Fruit fly (Drosophila melanogaster) whole organism, embryonic: Measurements from ENCODE around the gene CG34056.

Experiments
- Atf3 ChIP-seq: fragments of 200-800 bp; sonication (Bioruptor generic); optimal IDR thresholded peaks from 3 replicates; lab custom pipeline; 2016; ENCODE audit warnings: missing biosample characterization, missing genetic modification characterization
- Bteb2 ChIP-seq: fragments of 200-800 bp; sonication (Bioruptor generic); optimal IDR thresholded peaks from 2 replicates; lab custom pipeline; 2016; ENCODE audit warnings: missing biosample characterization, missing genetic modification characterization
- CG10267 ChIP-seq: fragments of 200-800 bp; sonication (Bioruptor generic); optimal IDR thresholded peaks from 2 replicates; lab custom pipeline; 2018; ENCODE audit warnings: missing biosample characterization, mild to moderate bottlenecking, missing genetic modification characterization, moderate library complexity
- CG10565 ChIP-seq: fragments of 200-800 bp; sonication (Bioruptor generic); optimal IDR thresholded peaks from 3 replicates; lab custom pipeline; 2016; ENCODE audit warnings: missing biosample characterization, mild to moderate bottlenecking, missing genetic modification characterization
- CG12071 ChIP-seq: fragments of 200-800 bp; sonication (Bioruptor generic); optimal IDR thresholded peaks from 3 replicates; lab custom pipeline; 2018; ENCODE audit warnings: missing biosample characterization, mild to moderate bottlenecking, missing genetic modification characterization
- CG17361 ChIP-seq: fragments of 200-800 bp; sonication (Bioruptor generic); IDR thresholded peaks from 3 replicates; pipeline ENCODE4 v1.3.6; 2022; ENCODE audit warnings: missing biosample characterization, missing genetic modification characterization
- CG17612 ChIP-seq: fragments of 200-800 bp; sonication (Bioruptor generic); IDR thresholded peaks from 2 replicates; pipeline ENCODE4 v1.3.6; 2022; ENCODE audit warnings: missing biosample characterization, missing genetic modification characterization
- CG17912 ChIP-seq: fragments of 200-800 bp; sonication (Bioruptor generic); optimal IDR thresholded peaks from 2 replicates; lab custom pipeline; 2018; ENCODE audit warnings: missing biosample characterization, mild to moderate bottlenecking, missing genetic modification characterization
- CG2875 ChIP-seq: fragments of 200-800 bp; sonication (Bioruptor generic); optimal IDR thresholded peaks from 2 replicates; lab custom pipeline; 2017; ENCODE audit warnings: missing biosample characterization, mild to moderate bottlenecking, missing genetic modification characterization, missing genetic modification reagents
- CG3407 ChIP-seq: fragments of 200-800 bp; sonication (Bioruptor generic); optimal IDR thresholded peaks from 2 replicates; lab custom pipeline; 2018; ENCODE audit warnings: missing biosample characterization, mild to moderate bottlenecking, missing genetic modification characterization
- CG34224 ChIP-seq: fragments of 200-800 bp; sonication (Bioruptor generic); IDR thresholded peaks from 3 replicates; pipeline ENCODE4 v1.3.6; 2022; ENCODE audit warnings: missing biosample characterization, missing genetic modification characterization; ENCODE audit not compliant: partially characterized antibody
- CG3838 ChIP-seq: fragments of 200-800 bp; sonication (Bioruptor generic); optimal IDR thresholded peaks from 3 replicates; lab custom pipeline; 2016; ENCODE audit warnings: missing biosample characterization, missing genetic modification characterization
- CG4360 ChIP-seq: fragments of 200-800 bp; sonication (Bioruptor generic); IDR thresholded peaks from 2 replicates; pipeline ENCODE4 v1.3.6; 2022; ENCODE audit warnings: missing biosample characterization, missing genetic modification characterization
- CG9215 ChIP-seq: fragments of 200-800 bp; sonication (Bioruptor generic); IDR thresholded peaks from 2 replicates; pipeline ENCODE4 v1.3.6; 2022; ENCODE audit warnings: missing biosample characterization, missing genetic modification characterization
- Chrac-16 ChIP-seq: fragments of 200-800 bp; sonication (Bioruptor generic); optimal IDR thresholded peaks from 3 replicates; lab custom pipeline; 2016; ENCODE audit warnings: missing biosample characterization, missing genetic modification characterization
- Dp ChIP-seq: fragments of 200-800 bp; sonication (Bioruptor generic); optimal IDR thresholded peaks from 2 replicates; lab custom pipeline; 2018; ENCODE audit warnings: missing biosample characterization, mild to moderate bottlenecking, missing genetic modification characterization, moderate library complexity
- Ets97D ChIP-seq: fragments of 200-800 bp; sonication (Bioruptor generic); optimal IDR thresholded peaks from 3 replicates; lab custom pipeline; 2016; ENCODE audit warnings: missing biosample characterization, missing genetic modification characterization
- HLH54F ChIP-seq: fragments of 200-800 bp; sonication (Bioruptor generic); optimal IDR thresholded peaks from 3 replicates; lab custom pipeline; 2016; ENCODE audit warnings: missing biosample characterization, missing genetic modification characterization
- HLHmδ ChIP-seq: fragments of 200-800 bp; sonication (Bioruptor generic); optimal IDR thresholded peaks from 2 replicates; lab custom pipeline; 2018; ENCODE audit warnings: missing biosample characterization, mild to moderate bottlenecking, missing genetic modification characterization, moderate library complexity
- MBD-R2 ChIP-seq: fragments of 200-800 bp; sonication (Bioruptor generic); IDR thresholded peaks from 2 replicates; pipeline ENCODE4 v1.3.6; 2022; ENCODE audit warnings: missing biosample characterization, missing genetic modification characterization
- NFAT ChIP-seq: fragments of 200-800 bp; sonication (Bioruptor generic); IDR thresholded peaks from 2 replicates; pipeline ENCODE4 v1.3.6; 2022; ENCODE audit warnings: missing biosample characterization, missing genetic modification characterization
- NK7.1 ChIP-seq: fragments of 200-800 bp; sonication (Bioruptor generic); optimal IDR thresholded peaks from 3 replicates; lab custom pipeline; 2016; ENCODE audit warnings: missing biosample characterization, missing genetic modification characterization
- Opbp ChIP-seq: fragments of 200-800 bp; sonication (Bioruptor generic); IDR thresholded peaks from 3 replicates; pipeline ENCODE4 v1.3.6; 2022; ENCODE audit warnings: missing biosample characterization, missing genetic modification characterization; ENCODE audit not compliant: partially characterized antibody
- Ptx1 ChIP-seq: fragments of 200-800 bp; sonication (Bioruptor generic); IDR thresholded peaks from 2 replicates; pipeline ENCODE4 v1.3.6; 2022; ENCODE audit warnings: missing biosample characterization, missing genetic modification characterization
- Scr ChIP-seq: fragments of 200-800 bp; sonication (Bioruptor generic); IDR thresholded peaks from 2 replicates; pipeline ENCODE4 v1.3.6; 2022; ENCODE audit warnings: missing biosample characterization, missing genetic modification characterization; ENCODE audit not compliant: partially characterized antibody
- Six4 ChIP-seq: fragments of 200-800 bp; sonication (Bioruptor generic); optimal IDR thresholded peaks from 2 replicates; lab custom pipeline; 2016; ENCODE audit warnings: missing biosample characterization, missing genetic modification characterization
- Sox102F ChIP-seq: fragments of 200-800 bp; sonication (Bioruptor generic); optimal IDR thresholded peaks from 2 replicates; lab custom pipeline; 2018; ENCODE audit warnings: missing biosample characterization, mild to moderate bottlenecking, missing genetic modification characterization, moderate library complexity
- Sry-δ ChIP-seq: fragments of 200-800 bp; sonication (Bioruptor generic); optimal IDR thresholded peaks from 2 replicates; lab custom pipeline; 2016; ENCODE audit warnings: missing biosample characterization, missing genetic modification characterization
- Ssrp ChIP-seq: fragments of 200-800 bp; sonication (Bioruptor generic); optimal IDR thresholded peaks from 2 replicates; lab custom pipeline; 2018; ENCODE audit warnings: missing biosample characterization, mild to moderate bottlenecking, missing genetic modification characterization, moderate library complexity
- TFAM ChIP-seq: fragments of 200-800 bp; sonication (Bioruptor generic); optimal IDR thresholded peaks from 2 replicates; lab custom pipeline; 2017; ENCODE audit warnings: missing biosample characterization, missing genetic modification characterization, inconsistent platforms
- bcd ChIP-seq: fragments of 200-800 bp; sonication (Bioruptor generic); optimal IDR thresholded peaks from 2 replicates; lab custom pipeline; 2017; ENCODE audit warnings: missing biosample characterization, mild to moderate bottlenecking, missing genetic modification characterization
- caup ChIP-seq: fragments of 200-800 bp; sonication (Bioruptor generic); optimal IDR thresholded peaks from 3 replicates; lab custom pipeline; 2017; ENCODE audit warnings: missing biosample characterization, mild to moderate bottlenecking, missing genetic modification characterization, moderate library complexity; ENCODE audit not compliant: severe bottlenecking
- chinmo ChIP-seq: fragments of 200-800 bp; sonication (Bioruptor generic); IDR thresholded peaks from 4 replicates; pipeline ENCODE4 v1.3.6; 2022; ENCODE audit warnings: missing biosample characterization, missing genetic modification characterization; ENCODE audit not compliant: partially characterized antibody
- gcm2 ChIP-seq: fragments of 200-800 bp; sonication (Bioruptor generic); optimal IDR thresholded peaks from 2 replicates; lab custom pipeline; 2016; ENCODE audit warnings: missing biosample characterization, missing genetic modification characterization
- grn ChIP-seq: fragments of 200-800 bp; sonication (Bioruptor generic); optimal IDR thresholded peaks from 3 replicates; lab custom pipeline; 2017; ENCODE audit warnings: missing biosample characterization, missing genetic modification characterization
- hbn ChIP-seq: fragments of 200-800 bp; sonication (Bioruptor generic); IDR thresholded peaks from 2 replicates; pipeline ENCODE4 v1.3.6; 2022; ENCODE audit warnings: missing biosample characterization, missing genetic modification characterization; ENCODE audit not compliant: partially characterized antibody
- hth ChIP-seq: fragments of >200 bp; optimal IDR thresholded peaks from 2 replicates; lab custom pipeline; 2017; ENCODE audit warnings: inconsistent platforms
- kay ChIP-seq: fragments of 200-800 bp; sonication (Bioruptor generic); optimal IDR thresholded peaks from 2 replicates; lab custom pipeline; 2016; ENCODE audit warnings: missing biosample characterization, missing genetic modification characterization
- ken ChIP-seq: fragments of 200-800 bp; sonication (Bioruptor generic); IDR thresholded peaks from 3 replicates; pipeline ENCODE4 v1.3.6; 2022; ENCODE audit warnings: missing biosample characterization, missing genetic modification characterization
- kni ChIP-seq: fragments of 200-800 bp; sonication (Bioruptor generic); optimal IDR thresholded peaks from 3 replicates; lab custom pipeline; 2017; ENCODE audit warnings: mild to moderate bottlenecking, missing biosample characterization, missing genetic modification reagents, missing genetic modification characterization
- maf-S ChIP-seq: fragments of 200-800 bp; sonication (Bioruptor generic); optimal IDR thresholded peaks from 2 replicates; lab custom pipeline; 2016; ENCODE audit warnings: missing biosample characterization, missing genetic modification characterization
- mirr ChIP-seq: fragments of 200-800 bp; sonication (Bioruptor generic); optimal IDR thresholded peaks from 3 replicates; lab custom pipeline; 2018; ENCODE audit warnings: missing biosample characterization, mild to moderate bottlenecking, missing genetic modification characterization
- mld ChIP-seq: fragments of 200-800 bp; sonication (Bioruptor generic); IDR thresholded peaks from 3 replicates; pipeline ENCODE4 v1.3.6; 2022; ENCODE audit warnings: missing biosample characterization, missing genetic modification characterization; ENCODE audit not compliant: partially characterized antibody
- sens ChIP-seq: fragments of 200-800 bp; sonication (Bioruptor generic); peaks from one replicate; lab custom pipeline; 2016; ENCODE audit warnings: missing biosample characterization, missing genetic modification characterization
- slbo ChIP-seq: fragments of 200-800 bp; sonication (Bioruptor generic); IDR thresholded peaks from 2 replicates; pipeline ENCODE4 v1.3.6; 2022; ENCODE audit warnings: missing biosample characterization, missing genetic modification characterization
- slp2 ChIP-seq: fragments of 200-800 bp; sonication (Bioruptor generic); optimal IDR thresholded peaks from 2 replicates; lab custom pipeline; 2016; ENCODE audit warnings: missing biosample characterization, missing genetic modification characterization
- so ChIP-seq: fragments of 200-800 bp; sonication (Bioruptor generic); IDR thresholded peaks from 3 replicates; pipeline ENCODE4 v1.3.6; 2022; ENCODE audit warnings: missing biosample characterization, missing genetic modification characterization
- sr ChIP-seq: fragments of 200-800 bp; sonication (Bioruptor generic); IDR thresholded peaks from 3 replicates; pipeline ENCODE4 v1.3.6; 2022; ENCODE audit warnings: missing biosample characterization, missing genetic modification characterization
- tap ChIP-seq: fragments of 200-800 bp; optimal IDR thresholded peaks from 3 replicates; lab custom pipeline; 2019; ENCODE audit warnings: missing biosample characterization, mild to moderate bottlenecking, missing genetic modification characterization, moderate library complexity
- zen2 ChIP-seq: fragments of 200-800 bp; sonication (Bioruptor generic); IDR thresholded peaks from 3 replicates; pipeline ENCODE4 v1.3.6; 2022; ENCODE audit warnings: missing biosample characterization, missing genetic modification characterization; ENCODE audit not compliant: partially characterized antibody

Gene CG34056

DNA sequence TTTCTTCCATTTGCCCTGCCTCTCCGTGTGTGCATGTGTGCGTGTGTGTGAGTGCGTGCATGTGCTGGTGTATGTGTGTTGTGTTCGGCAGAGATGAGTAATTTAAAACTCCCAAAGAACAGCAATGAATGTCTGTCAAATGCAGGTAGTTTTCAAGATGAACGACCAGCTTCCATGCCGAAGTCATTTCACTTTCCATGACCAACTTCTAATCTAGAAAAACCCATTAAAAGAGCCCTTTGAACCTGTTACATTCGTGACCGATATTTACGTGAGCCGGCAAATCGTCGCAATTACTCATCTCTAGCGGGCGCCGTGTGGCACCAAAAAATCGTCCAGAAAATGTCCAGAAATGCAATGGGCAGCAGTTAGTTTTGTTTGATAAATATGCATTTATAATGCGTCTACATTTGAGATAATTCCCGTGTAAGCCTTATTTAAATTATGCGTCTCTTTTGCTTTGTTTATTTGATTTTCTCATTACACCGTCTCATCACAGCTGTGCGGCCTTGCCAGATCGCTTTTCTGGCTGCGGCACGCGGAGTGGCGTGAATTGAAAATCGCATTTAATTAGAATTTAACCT is 23.3 kb upstream of the CG34056 start (continued):
- TF ChIP-seq HLHmδ (GFP tag; lab: Kevin White, UChicago) = no peak
- peak; percentile 27 for TF ChIP-seq kay
- TF ChIP-seq Ssrp (tag; lab: Kevin White, UChicago) = no peak
- no peak for TF ChIP-seq mirr (GFP tag; lab: Kevin White, UChicago)
- peak; percentile 56 for TF ChIP-seq MBD-R2 (GFP tag; lab: Robert Waterston, UW)
- peak; percentile 13 for TF ChIP-seq Atf3 (GFP tag; lab: Kevin White, UChicago)
- TF ChIP-seq Scr (GFP tag; lab: Robert Waterston, UW) = peak; percentile 85
- 0 out of 2 replicates have a peak, but pooled peaks have one; percentile 16 for TF ChIP-seq NFAT (GFP tag; lab: Robert Waterston, UW)
- TF ChIP-seq chinmo (GFP tag; lab: Robert Waterston, UW) = peak; percentile 75; the same call in 1 of the 4 replicates
- no peak for TF ChIP-seq CG17612 (GFP tag; lab: Robert Waterston, UW)
- TF ChIP-seq Opbp = no peak; the same call in 2 of the 3 replicates
- peak; percentile 60 for TF ChIP-seq slp2 (GFP tag; lab: Kevin White, UChicago)
- peak; percentile 51 for TF ChIP-seq maf-S (GFP tag; lab: Kevin White, UChicago)
- no peak for TF ChIP-seq CG12071 (GFP tag; lab: Kevin White, UChicago)
- TF ChIP-seq CG34224 (GFP tag; lab: Robert Waterston, UW) = peak; percentile 71
- TF ChIP-seq so = no peak
- TF ChIP-seq grn (GFP tag; lab: Kevin White, UChicago) = no peak
- TF ChIP-seq CG10565 = no peak
- no peak for TF ChIP-seq TFAM
- peak; percentile 59; the same call in 1 of the 3 replicates for TF ChIP-seq zen2 (GFP tag; lab: Robert Waterston, UW)
- TF ChIP-seq Six4 (GFP tag; lab: Kevin White, UChicago) = peak; percentile 40
- TF ChIP-seq Sox102F (GFP tag; lab: Kevin White, UChicago) = peak; percentile 7
- TF ChIP-seq gcm2 (GFP tag; lab: Kevin White, UChicago) = no peak
- TF ChIP-seq tap (tag; lab: Kevin White, UChicago) = no peak
- no peak for TF ChIP-seq hth
- TF ChIP-seq slbo (GFP tag; lab: Robert Waterston, UW) = peak; percentile 61
- peak; percentile 9 for TF ChIP-seq CG10267 (tag; lab: Kevin White, UChicago)
- peak; percentile 79 for TF ChIP-seq sens (GFP tag; lab: Kevin White, UChicago)
- TF ChIP-seq bcd (GFP tag; lab: Kevin White, UChicago) = peak; percentile 24
- TF ChIP-seq mld (GFP tag; lab: Robert Waterston, UW) = peak; percentile 74; the same call in 1 of the 3 replicates
- no peak for TF ChIP-seq kni (GFP tag; lab: Kevin White, UChicago)
- peak; percentile 5 for TF ChIP-seq CG17912 (GFP tag; lab: Kevin White, UChicago)
- TF ChIP-seq CG3407 (GFP tag; lab: Kevin White, UChicago) = no peak
- peak; percentile 51 for TF ChIP-seq HLH54F (GFP tag; lab: Kevin White, UChicago)
- peak; percentile 42 for TF ChIP-seq Chrac-16 (GFP tag; lab: Kevin White, UChicago)
- no peak for TF ChIP-seq sr
- peak; percentile 64 for TF ChIP-seq ken (GFP tag; lab: Robert Waterston, UW)
- TF ChIP-seq Ptx1 (GFP tag; lab: Robert Waterston, UW) = 0 out of 2 replicates have a peak, but pooled peaks have one; percentile 38
- TF ChIP-seq CG9215 (GFP tag; lab: Robert Waterston, UW) = peak; percentile 56
- TF ChIP-seq caup (GFP tag; lab: Kevin White, UChicago) = no peak
- TF ChIP-seq CG2875 (GFP tag; lab: Kevin White, UChicago) = no peak
- TF ChIP-seq CG4360 (GFP tag; lab: Robert Waterston, UW) = no peak
- peak; percentile 71; the same call in 2 of the 3 replicates for TF ChIP-seq CG17361 (GFP tag; lab: Robert Waterston, UW)
- TF ChIP-seq Dp (GFP tag; lab: Kevin White, UChicago) = peak; percentile 42
- peak; percentile 37 for TF ChIP-seq Bteb2 (GFP tag; lab: Kevin White, UChicago)
- no peak for TF ChIP-seq CG3838
- TF ChIP-seq NK7.1 (GFP tag; lab: Kevin White, UChicago) = peak; percentile 26
- peak; percentile 32 for TF ChIP-seq Ets97D
- TF ChIP-seq Sry-δ = peak; percentile 96
- peak; percentile 74 for TF ChIP-seq hbn (GFP tag; lab: Robert Waterston, UW)
